Fruit fly (Drosophila melanogaster): Measurements from ENCODE around the gene aos.

The aos gene

dm6 chr3L:16490583-16490880, 7.1 kb upstream of the aos start:
- peak; percentile 88 for TF ChIP-seq CG10631 (GFP tag; optimal IDR thresholded peaks at IDR 0.05)
- TF ChIP-seq CG6854 (GFP tag; optimal IDR thresholded peaks at IDR 0.05) = peak; percentile 29
- TF ChIP-seq achi (GFP tag; optimal IDR thresholded peaks at IDR 0.05) = peak; percentile 78
- peak; percentile 86 for TF ChIP-seq cyc (GFP tag; optimal IDR thresholded peaks at IDR 0.05)
- TF ChIP-seq Eip78C (GFP tag) = peak; percentile 95
- peak; percentile 89 for TF ChIP-seq CG6163 (GFP tag; IDR thresholded peaks at IDR 0.05)
- TF ChIP-seq CG32006 (GFP tag; optimal IDR thresholded peaks at IDR 0.05) = no peak
- peak; percentile 36 for TF ChIP-seq Blimp-1 (GFP tag; optimal IDR thresholded peaks at IDR 0.05)
- peak; percentile 72 for TF ChIP-seq CG8632 (GFP tag; optimal IDR thresholded peaks at IDR 0.05)
- TF ChIP-seq svp (GFP tag) = peak; percentile 93
- TF ChIP-seq Sox15 (GFP tag; optimal IDR thresholded peaks at IDR 0.05) = peak; percentile 58
- peak; percentile 83 for TF ChIP-seq Eip93F (GFP tag; optimal IDR thresholded peaks at IDR 0.05)
- TF ChIP-seq salr (GFP tag; optimal IDR thresholded peaks at IDR 0.05) = peak; percentile 37 to 86
- TF ChIP-seq esn (GFP tag; optimal IDR thresholded peaks at IDR 0.05) = peak; percentile 88
- peak; percentile 88 for TF ChIP-seq Met (GFP tag; optimal IDR thresholded peaks at IDR 0.05)
- no peak for TF ChIP-seq fd85E (GFP tag; optimal IDR thresholded peaks at IDR 0.05)
- peak; percentile 40 for TF ChIP-seq CG8319 (GFP tag; optimal IDR thresholded peaks at IDR 0.05)
- TF ChIP-seq acj6 (GFP tag; optimal IDR thresholded peaks at IDR 0.05) = peak; percentile 84
- peak; percentile 81 for TF ChIP-seq Eip75B (GFP tag; optimal IDR thresholded peaks at IDR 0.05)
- no peak for TF ChIP-seq Hr38 (GFP tag; optimal IDR thresholded peaks at IDR 0.05)
- peak; percentile 89 for TF ChIP-seq CG10669 (GFP tag; optimal IDR thresholded peaks at IDR 0.05)
- TF ChIP-seq CG6808 (GFP tag; optimal IDR thresholded peaks at IDR 0.05) = peak; percentile 86
- peak; percentile 76 for TF ChIP-seq Hr39 (GFP tag; optimal IDR thresholded peaks at IDR 0.05)
- peak; percentile 85 for TF ChIP-seq spab (GFP tag; optimal IDR thresholded peaks at IDR 0.05)
- TF ChIP-seq dac (GFP tag; optimal IDR thresholded peaks at IDR 0.05) = no peak
- TF ChIP-seq CG8119 (GFP tag; IDR thresholded peaks at IDR 0.05) = peak; percentile 47; the same call in 1 of the 3 replicates
- peak; percentile 87 for TF ChIP-seq Smox (GFP tag; optimal IDR thresholded peaks at IDR 0.05)
- TF ChIP-seq fkh (GFP tag; optimal IDR thresholded peaks at IDR 0.05) = no peak
- TF ChIP-seq dsx (GFP tag; optimal IDR thresholded peaks at IDR 0.05; ENCODE audit: poor library complexity, severe bottlenecking) = peak; percentile 89
- TF ChIP-seq net (GFP tag; optimal IDR thresholded peaks at IDR 0.05) = peak; percentile 78
- peak; percentile 77 for TF ChIP-seq OdsH (GFP tag; optimal IDR thresholded peaks at IDR 0.05)
- TF ChIP-seq vri (GFP tag; optimal IDR thresholded peaks at IDR 0.05) = peak; percentile 78
- TF ChIP-seq CG16779 (tag; optimal IDR thresholded peaks at IDR 0.05) = peak; percentile 48
- no peak for TF ChIP-seq CG6276 (GFP tag; optimal IDR thresholded peaks at IDR 0.05)
- peak; percentile 82 to 87 for TF ChIP-seq ss (GFP tag; optimal IDR thresholded peaks at IDR 0.05)
- peak; percentile 83 for TF ChIP-seq Sox14 (GFP tag; optimal IDR thresholded peaks at IDR 0.05)
- peak; percentile 79 for TF ChIP-seq lz (GFP tag; optimal IDR thresholded peaks at IDR 0.05)
- peak; percentile 85 for TF ChIP-seq fd59A (GFP tag; optimal IDR thresholded peaks at IDR 0.05)
- TF ChIP-seq CG4318 (GFP tag; optimal IDR thresholded peaks at IDR 0.05) = no peak
- TF ChIP-seq CG3032 (tag; optimal IDR thresholded peaks at IDR 0.05) = peak; percentile 89
- TF ChIP-seq CG31627 (GFP tag; optimal IDR thresholded peaks at IDR 0.05) = peak; percentile 78
- TF ChIP-seq Sox102F (GFP tag; optimal IDR thresholded peaks at IDR 0.05) = peak; percentile 78
- peak; percentile 91 for TF ChIP-seq Ets96B (tag; optimal IDR thresholded peaks at IDR 0.05)
- no peak for TF ChIP-seq Lpt (GFP tag; optimal IDR thresholded peaks at IDR 0.05)
- peak; percentile 80 for TF ChIP-seq CG9139 (GFP tag; optimal IDR thresholded peaks at IDR 0.05)
- peak; percentile 83 for TF ChIP-seq pdm3 (GFP tag; optimal IDR thresholded peaks at IDR 0.05)
- TF ChIP-seq eg (GFP tag; IDR thresholded peaks at IDR 0.05) = no peak
- peak; percentile 59 for TF ChIP-seq CG11762 (GFP tag; optimal IDR thresholded peaks at IDR 0.05; ENCODE audit: insufficient read depth)
- peak; percentile 74 for TF ChIP-seq CG7368 (GFP tag; optimal IDR thresholded peaks at IDR 0.05)
- peak; percentile 89 for TF ChIP-seq CG1621 (tag; optimal IDR thresholded peaks at IDR 0.05)
- no peak for TF ChIP-seq Hr4 (GFP tag; optimal IDR thresholded peaks at IDR 0.05)
- TF ChIP-seq Ets21C (GFP tag; optimal IDR thresholded peaks at IDR 0.05) = peak; percentile 65
- TF ChIP-seq Gug (GFP tag; IDR thresholded peaks at IDR 0.05) = no peak
